Fruit fly (Drosophila melanogaster) whole organism, pupa: ENCODE results near the gene cerv.

ENCODE experiments used
- CG10348 ChIP-seq: fragments of 200-800 bp; sonication (Bioruptor generic); IDR thresholded peaks from 2 replicates; pipeline ENCODE4 v1.3.6; 2022; ENCODE audit warnings: missing biosample characterization, missing genetic modification characterization
- CG12605 ChIP-seq: fragments of 200-800 bp; sonication (Bioruptor generic); IDR thresholded peaks from 2 replicates; pipeline ENCODE4 v1.3.6; 2022; ENCODE audit warnings: missing biosample characterization, missing genetic modification characterization
- CG13204 ChIP-seq: fragments of 200-800 bp; sonication (Bioruptor generic); optimal IDR thresholded peaks from 2 replicates; lab custom pipeline; 2018; ENCODE audit warnings: missing biosample characterization, mild to moderate bottlenecking, missing genetic modification characterization, moderate library complexity
- CG14655 ChIP-seq: fragments of 200-800 bp; sonication (Bioruptor generic); optimal IDR thresholded peaks from 3 replicates; lab custom pipeline; 2017; ENCODE audit warnings: mild to moderate bottlenecking, missing biosample characterization, missing genetic modification reagents, missing genetic modification characterization
- CG15710 ChIP-seq: fragments of 200-800 bp; sonication (Bioruptor generic); optimal IDR thresholded peaks from 2 replicates; lab custom pipeline; 2018; ENCODE audit warnings: missing biosample characterization, mild to moderate bottlenecking, missing genetic modification characterization, moderate library complexity
- CG17806 ChIP-seq: fragments of 200-800 bp; sonication (Bioruptor generic); optimal IDR thresholded peaks from 2 replicates; lab custom pipeline; 2018; ENCODE audit warnings: missing biosample characterization, mild to moderate bottlenecking, missing genetic modification characterization, moderate library complexity
- CG32121 ChIP-seq: fragments of 200-800 bp; sonication (Bioruptor generic); IDR thresholded peaks from 2 replicates; pipeline ENCODE4 v1.3.6; 2022; ENCODE audit warnings: missing biosample characterization, missing genetic modification characterization
- CG34367 ChIP-seq: fragments of 200-800 bp; sonication (Bioruptor generic); optimal IDR thresholded peaks from 2 replicates; lab custom pipeline; 2018; ENCODE audit warnings: missing biosample characterization, mild to moderate bottlenecking, missing genetic modification characterization
- CG4496 ChIP-seq: fragments of 200-800 bp; sonication (Bioruptor generic); IDR thresholded peaks from 3 replicates; pipeline ENCODE4 v1.3.6; 2022; ENCODE audit warnings: missing biosample characterization, missing genetic modification characterization
- CG8159 ChIP-seq: fragments of 200-800 bp; sonication (Bioruptor generic); optimal IDR thresholded peaks from 3 replicates; lab custom pipeline; 2018; ENCODE audit warnings: missing biosample characterization, mild to moderate bottlenecking, missing genetic modification characterization, moderate library complexity
- CG8301 ChIP-seq: fragments of 200-800 bp; sonication (Bioruptor generic); optimal IDR thresholded peaks from 2 replicates; lab custom pipeline; 2018; ENCODE audit warnings: missing biosample characterization, mild to moderate bottlenecking, missing genetic modification characterization
- CG9948 ChIP-seq: fragments of 200-800 bp; sonication (Bioruptor generic); optimal IDR thresholded peaks from 2 replicates; lab custom pipeline; 2018; ENCODE audit warnings: missing biosample characterization, mild to moderate bottlenecking, missing genetic modification characterization, moderate library complexity
- D1 ChIP-seq: fragments of 200-800 bp; sonication (Bioruptor generic); optimal IDR thresholded peaks from 2 replicates; lab custom pipeline; 2018; ENCODE audit warnings: missing biosample characterization, mild to moderate bottlenecking, missing genetic modification characterization, moderate library complexity
- EcR ChIP-seq: fragments of 200-800 bp; sonication (Bioruptor generic); optimal IDR thresholded peaks from 3 replicates; lab custom pipeline; 2019; ENCODE audit warnings: missing biosample characterization, missing genetic modification characterization, mild to moderate bottlenecking, moderate library complexity, missing genetic modification reagents
- Ets98B ChIP-seq: fragments of 200-800 bp; sonication (Bioruptor generic); IDR thresholded peaks from 2 replicates; pipeline ENCODE4 v1.3.6; 2022; ENCODE audit warnings: missing biosample characterization, missing genetic modification characterization
- Pif1A ChIP-seq: fragments of 200-800 bp; sonication (Bioruptor generic); optimal IDR thresholded peaks from 3 replicates; lab custom pipeline; 2016; ENCODE audit warnings: missing biosample characterization, missing genetic modification characterization
- Pif1B ChIP-seq: fragments of 200-800 bp; sonication (Bioruptor generic); optimal IDR thresholded peaks from 3 replicates; lab custom pipeline; 2016; ENCODE audit warnings: missing biosample characterization, missing genetic modification characterization
- Snoo ChIP-seq: fragments of 200-800 bp; sonication (Bioruptor generic); optimal IDR thresholded peaks from 3 replicates; lab custom pipeline; 2017; ENCODE audit warnings: missing biosample characterization, mild to moderate bottlenecking, missing genetic modification characterization, inconsistent platforms
- fd96Ca ChIP-seq: fragments of 200-800 bp; sonication (Bioruptor generic); IDR thresholded peaks from 3 replicates; pipeline ENCODE4 v1.3.6; 2022; ENCODE audit warnings: missing biosample characterization, missing genetic modification characterization
- gl ChIP-seq: fragments of 200-800 bp; sonication (Bioruptor generic); optimal IDR thresholded peaks from 2 replicates; lab custom pipeline; 2018; ENCODE audit warnings: missing biosample characterization, mild to moderate bottlenecking, missing genetic modification characterization
- rn ChIP-seq: fragments of 200-800 bp; sonication (Bioruptor generic); IDR thresholded peaks from 2 replicates; pipeline ENCODE4 v1.3.6; 2022; ENCODE audit warnings: missing biosample characterization, missing genetic modification characterization

The cerv gene

DNA sequence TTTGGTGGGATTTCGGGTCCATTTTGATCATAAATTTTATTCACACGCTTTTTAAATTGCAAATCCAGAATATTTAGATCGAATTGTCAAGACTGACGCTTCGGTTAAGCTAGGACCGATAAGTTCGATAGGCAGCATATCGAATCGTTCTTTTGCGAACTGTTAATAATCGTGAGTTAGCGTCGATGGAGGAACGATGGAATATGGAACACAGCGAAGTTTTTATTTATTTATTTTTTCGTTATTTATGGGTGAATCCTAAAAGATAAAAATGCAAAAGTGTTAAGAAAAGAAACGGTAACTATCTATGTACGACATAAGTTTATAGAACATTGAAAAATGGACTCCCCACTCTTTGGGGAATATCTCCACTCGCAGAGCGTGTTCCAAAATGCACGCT lies 22.0 kb downstream of the cerv start, which contains the start of gene CG42300:
CG42300 (minus strand) TSS at position 101 of the 400 bp plus-strand sequence.
- TF ChIP-seq fd96Ca (GFP tag; lab: Robert Waterston, UW) (no peak), CG32121 (no peak), Pif1B (no peak)

DNA sequence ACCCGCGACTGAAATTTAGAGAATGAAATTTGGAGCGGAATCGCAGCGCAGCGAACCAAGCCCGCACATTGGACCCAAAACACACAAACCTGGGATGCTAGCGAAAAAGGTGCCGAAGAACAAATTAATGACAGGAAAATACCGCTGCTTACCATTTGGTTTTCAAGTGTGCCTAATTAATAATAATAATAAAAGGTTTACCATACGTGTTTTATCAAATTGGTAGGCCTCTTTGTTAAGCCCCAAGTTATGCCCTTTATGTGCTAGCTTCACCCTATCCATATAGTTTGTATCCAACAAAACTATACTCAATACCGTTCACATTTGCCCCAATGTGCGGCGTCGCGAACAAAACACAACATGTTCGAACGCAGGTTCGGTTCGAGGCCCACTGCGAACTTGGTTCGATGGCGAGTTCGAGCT lies 23.7 kb downstream of the cerv start, which contains the start of gene Ac13E:
Ac13E (minus strand) TSS at position 23 of the 423 bp plus-strand sequence.
- TF ChIP-seq Pif1B (peak; percentile 89), CG4496 (GFP tag; lab: Robert Waterston, UW) (peak; percentile 90), Pif1A (peak; percentile 94), fd96Ca (GFP tag; lab: Robert Waterston, UW) (peak; percentile 92), CG17806 (tag; lab: Kevin White, UChicago) (peak; percentile 82), gl (tag; lab: Kevin White, UChicago) (peak; percentile 68), rn (GFP tag; lab: Robert Waterston, UW) (peak; percentile 70), Snoo (tag; lab: Kevin White, UChicago) (peak; percentile 95), CG8159 (tag; lab: Kevin White, UChicago) (peak; percentile 92), D1 (peak; percentile 72), Ets98B (GFP tag; lab: Robert Waterston, UW) (peak; percentile 84), CG15710 (tag; lab: Kevin White, UChicago) (peak; percentile 89), CG34367 (tag; lab: Kevin White, UChicago) (peak; percentile 86), CG14655 (peak; percentile 93), CG32121 (peak; percentile 91), CG10348 (GFP tag; lab: Robert Waterston, UW) (peak; percentile 53; the same call in 1 of the 2 replicates), CG9948 (tag; lab: Kevin White, UChicago) (peak; percentile 86), CG8301 (peak; percentile 90), EcR (GFP tag; lab: Kevin White, UChicago) (peak; percentile 22), CG13204 (GFP tag; lab: Kevin White, UChicago) (peak; percentile 79), CG12605 (GFP tag; lab: Robert Waterston, UW) (peak; percentile 66; the same call in 1 of the 2 replicates)

DNA sequence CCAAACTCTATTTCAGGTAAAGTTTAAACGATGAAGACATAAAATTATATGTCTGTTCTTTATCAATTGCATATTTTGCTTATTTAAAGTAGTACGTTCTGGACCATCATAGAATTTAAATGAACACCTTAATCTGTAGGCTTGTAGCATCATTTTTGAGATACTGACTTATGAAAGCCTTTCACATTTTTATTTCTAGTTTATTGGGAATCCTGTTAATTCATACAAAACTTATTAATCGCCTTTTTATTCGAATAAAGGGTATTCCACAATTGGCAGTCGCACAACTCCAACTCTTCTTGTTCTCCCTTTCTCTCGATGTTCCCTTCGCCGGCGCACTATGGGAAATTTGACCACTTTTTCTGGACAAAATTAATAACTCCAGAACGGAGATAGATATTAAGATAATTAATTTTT lies 25.5 kb downstream of the cerv start:
- TF ChIP-seq CG32121, result no peak
- peak; percentile 40 for TF ChIP-seq Pif1B
- peak; percentile 32 for TF ChIP-seq CG17806 (tag; lab: Kevin White, UChicago)
- peak; percentile 45 for TF ChIP-seq Snoo (tag; lab: Kevin White, UChicago)
- TF ChIP-seq gl (tag; lab: Kevin White, UChicago), result no peak
- peak; percentile 28 for TF ChIP-seq CG9948 (tag; lab: Kevin White, UChicago)
- TF ChIP-seq CG13204 (GFP tag; lab: Kevin White, UChicago), result no peak
- TF ChIP-seq CG8159 (tag; lab: Kevin White, UChicago), result peak; percentile 44
- no peak for TF ChIP-seq fd96Ca (GFP tag; lab: Robert Waterston, UW)
- no peak for TF ChIP-seq CG4496 (GFP tag; lab: Robert Waterston, UW)
- TF ChIP-seq rn (GFP tag; lab: Robert Waterston, UW), result no peak
- no peak for TF ChIP-seq Ets98B (GFP tag; lab: Robert Waterston, UW)
- TF ChIP-seq CG8301, result peak; percentile 37
- peak; percentile 9 for TF ChIP-seq CG34367 (tag; lab: Kevin White, UChicago)
- no peak for TF ChIP-seq EcR (GFP tag; lab: Kevin White, UChicago)
- peak; percentile 40 for TF ChIP-seq CG15710 (tag; lab: Kevin White, UChicago)
- peak; percentile 56 for TF ChIP-seq CG14655
- no peak for TF ChIP-seq CG12605 (GFP tag; lab: Robert Waterston, UW)
- TF ChIP-seq Pif1A, result peak; percentile 41
- TF ChIP-seq CG10348 (GFP tag; lab: Robert Waterston, UW), result no peak
- TF ChIP-seq D1, result no peak

DNA sequence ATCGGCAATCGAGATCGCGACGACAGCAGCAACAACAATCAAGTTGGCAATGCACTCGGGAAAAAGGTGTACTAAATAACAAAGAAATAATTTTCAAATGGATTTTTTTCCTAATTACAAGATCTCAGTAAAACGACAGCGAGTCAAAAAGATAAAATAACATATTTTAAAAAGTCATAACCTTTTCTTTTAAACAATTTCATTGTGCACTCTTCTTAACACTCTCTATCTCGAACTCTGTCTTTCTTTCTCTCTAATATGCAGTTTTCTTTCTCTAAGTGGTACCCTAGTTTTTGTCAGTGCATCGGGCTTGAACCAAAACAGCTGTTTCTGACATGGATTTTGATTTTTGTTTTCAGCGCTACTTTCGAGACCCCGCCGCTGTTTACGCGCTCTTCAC lies 28.9 kb downstream of the cerv start:
- TF ChIP-seq EcR (GFP tag; lab: Kevin White, UChicago) (no peak), D1 (no peak), CG34367 (tag; lab: Kevin White, UChicago) (peak; percentile 15), CG4496 (GFP tag; lab: Robert Waterston, UW) (peak; percentile 77), CG17806 (tag; lab: Kevin White, UChicago) (peak; percentile 36), CG15710 (tag; lab: Kevin White, UChicago) (peak; percentile 40), Pif1A (peak; percentile 28), CG12605 (GFP tag; lab: Robert Waterston, UW) (0 out of 2 replicates have a peak, but pooled peaks have one; percentile 33), gl (tag; lab: Kevin White, UChicago) (no peak), Ets98B (GFP tag; lab: Robert Waterston, UW) (peak; percentile 65), CG8301 (peak; percentile 49), CG9948 (tag; lab: Kevin White, UChicago) (peak; percentile 21), Pif1B (no peak), CG8159 (tag; lab: Kevin White, UChicago) (peak; percentile 41), CG32121 (peak; percentile 80; the same call in 1 of the 2 replicates), CG14655 (peak; percentile 53), CG13204 (GFP tag; lab: Kevin White, UChicago) (no peak), fd96Ca (GFP tag; lab: Robert Waterston, UW) (peak; percentile 61; the same call in 1 of the 3 replicates), rn (GFP tag; lab: Robert Waterston, UW) (peak; percentile 68), CG10348 (GFP tag; lab: Robert Waterston, UW) (peak; percentile 51; the same call in 1 of the 2 replicates), Snoo (tag; lab: Kevin White, UChicago) (peak; percentile 24)

DNA sequence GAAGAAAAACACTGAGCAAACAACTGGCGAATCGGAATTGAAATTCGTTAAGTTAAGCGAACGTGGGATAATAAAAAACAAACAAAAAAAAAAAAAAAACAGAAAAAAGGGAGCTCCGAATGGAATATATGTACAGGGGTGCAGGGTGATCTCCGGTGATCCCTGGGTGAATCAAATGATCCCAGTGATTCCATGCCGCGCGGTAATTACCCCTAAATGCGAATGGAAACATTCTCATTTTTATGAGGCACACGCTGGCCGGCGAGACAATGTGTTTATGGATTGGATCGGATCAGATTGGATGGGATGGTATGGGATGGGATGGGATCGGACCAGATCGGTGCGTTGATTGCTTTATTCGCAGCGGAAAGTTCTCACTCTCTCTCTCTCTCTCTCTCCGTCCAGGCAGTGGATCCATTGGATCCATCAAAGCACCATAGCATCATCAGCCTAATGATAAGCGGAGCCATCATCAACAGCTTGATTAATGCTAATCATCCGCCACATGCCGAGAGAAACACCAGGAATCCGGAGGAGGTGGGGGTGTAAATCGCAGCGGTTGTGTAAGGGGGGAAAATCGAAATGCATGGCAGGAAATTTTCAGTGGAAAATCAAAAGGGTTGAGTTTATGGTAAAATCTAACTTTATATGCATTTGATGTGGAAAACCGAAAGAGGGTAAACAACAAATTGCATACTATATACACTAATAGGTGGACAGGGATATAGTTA lies 32.3 kb downstream of the cerv start:
- TF ChIP-seq CG13204 (GFP tag; lab: Kevin White, UChicago) (no peak), CG34367 (tag; lab: Kevin White, UChicago) (no peak), Ets98B (GFP tag; lab: Robert Waterston, UW) (no peak)
